Worm (Caenorhabditis elegans) whole organism, young adult: ENCODE data around the gene ZK402.5.

Experiments used
- B0019.2 ChIP-seq: fragments of 200-800 bp; sonication (Bioruptor generic); conservative IDR thresholded peaks from 2 replicates; pipeline ENCODE4 v1.3.6; 2022; ENCODE audit warnings: missing genetic modification reagents, missing genetic modification characterization, missing compliant biosample characterization
- B0261.1 ChIP-seq: sonication (generic microtip); optimal IDR thresholded peaks from 2 replicates; lab custom pipeline; 2016; ENCODE audit warnings: mild to moderate bottlenecking, missing genetic modification characterization, moderate library complexity, missing compliant biosample characterization
- C06A6.2 ChIP-seq: fragments of 200-800 bp; sonication (Bioruptor generic); conservative IDR thresholded peaks from 2 replicates; pipeline ENCODE4 v1.3.6; 2022; ENCODE audit warnings: missing genetic modification characterization, missing compliant biosample characterization
- F10E7.11 ChIP-seq: sonication (generic microtip); optimal IDR thresholded peaks from 2 replicates; lab custom pipeline; 2017; ENCODE audit warnings: mild to moderate bottlenecking, missing genetic modification characterization, moderate library complexity, missing compliant biosample characterization
- F39B2.1 ChIP-seq: fragments of 200-800 bp; sonication (Bioruptor generic); IDR thresholded peaks from 2 replicates; pipeline ENCODE4 v1.3.6; 2022; ENCODE audit warnings: missing genetic modification reagents, missing genetic modification characterization, missing compliant biosample characterization
- F49E8.2 ChIP-seq: sonication (generic microtip); optimal IDR thresholded peaks from 3 replicates; lab custom pipeline; 2017; ENCODE audit warnings: missing genetic modification characterization, mild to moderate bottlenecking, missing compliant biosample characterization, antibody characterized with exemption, moderate library complexity; ENCODE audit not compliant: insufficient read depth
- F57A8.1 ChIP-seq: fragments of 200-800 bp; sonication (Bioruptor generic); optimal IDR thresholded peaks from 2 replicates; lab custom pipeline; 2018; ENCODE audit warnings: mild to moderate bottlenecking, missing genetic modification characterization, moderate library complexity, missing compliant biosample characterization
- K11D2.4 ChIP-seq: fragments of 200-800 bp; sonication (Bioruptor generic); IDR thresholded peaks from 2 replicates; pipeline ENCODE4 v1.3.6; 2022; ENCODE audit warnings: missing genetic modification reagents, missing genetic modification characterization, missing compliant biosample characterization
- T26A5.8 ChIP-seq: sonication (generic microtip); optimal IDR thresholded peaks from 2 replicates; lab custom pipeline; 2016; ENCODE audit warnings: missing genetic modification characterization, missing compliant biosample characterization
- Y53G8AR.9 ChIP-seq: fragments of 200-800 bp; sonication (Bioruptor generic); conservative IDR thresholded peaks from 2 replicates; pipeline ENCODE4 v1.3.6; 2022; ENCODE audit warnings: missing genetic modification reagents, missing genetic modification characterization, missing compliant biosample characterization
- Y67H2A.10 ChIP-seq: fragments of 200-800 bp; sonication (Bioruptor generic); conservative IDR thresholded peaks from 2 replicates; pipeline ENCODE4 v1.3.6; 2022; ENCODE audit warnings: missing genetic modification reagents, missing genetic modification characterization, missing compliant biosample characterization
- ZK185.1 ChIP-seq: sonication (generic microtip); optimal IDR thresholded peaks from 2 replicates; lab custom pipeline; 2016; ENCODE audit warnings: mild to moderate bottlenecking, missing genetic modification characterization, missing compliant biosample characterization; ENCODE audit not compliant: poor library complexity, severe bottlenecking
- ama-1 ChIP-seq, 3 experiments: fragments of 150-350 bp in 1 of 3; sonication (generic microtip) in 2 of 3; optimal IDR thresholded peaks; 2 replicates each; lab custom pipeline; 2014 to 2018; ENCODE audit warnings: missing biosample characterization in 2 of 3, missing genetic modification characterization in 2 of 3, missing genetic modification reagents in 2 of 3
- athp-1 ChIP-seq: sonication (generic microtip); optimal IDR thresholded peaks from 2 replicates; lab custom pipeline; 2017; ENCODE audit warnings: mild to moderate bottlenecking, missing genetic modification characterization, missing compliant biosample characterization
- attf-3 ChIP-seq: fragments of 200-800 bp; sonication (Bioruptor generic); conservative IDR thresholded peaks from 2 replicates; pipeline ENCODE4 v1.3.6; 2022; ENCODE audit warnings: missing genetic modification reagents, missing genetic modification characterization, missing compliant biosample characterization
- ccch-3 ChIP-seq: fragments of 200-800 bp; sonication (Bioruptor generic); optimal IDR thresholded peaks from 2 replicates; lab custom pipeline; 2018; ENCODE audit warnings: mild to moderate bottlenecking, missing genetic modification characterization, missing compliant biosample characterization
- cebp-2 ChIP-seq: fragments of 200-800 bp; sonication (Bioruptor generic); IDR thresholded peaks from 2 replicates; pipeline ENCODE4 v1.3.6; 2022; ENCODE audit warnings: missing genetic modification characterization, missing compliant biosample characterization
- ceh-27 ChIP-seq: fragments of 200-800 bp; sonication (Bioruptor generic); optimal IDR thresholded peaks from 2 replicates; lab custom pipeline; 2018; ENCODE audit warnings: mild to moderate bottlenecking, missing genetic modification characterization, moderate library complexity, missing compliant biosample characterization
- ceh-40 ChIP-seq: fragments of 200-800 bp; sonication (Bioruptor generic); IDR thresholded peaks from 2 replicates; pipeline ENCODE4 v1.3.6; 2022; ENCODE audit warnings: missing genetic modification characterization, missing compliant biosample characterization
- ceh-79 ChIP-seq: sonication (generic microtip); optimal IDR thresholded peaks from 2 replicates; lab custom pipeline; 2017; ENCODE audit warnings: mild to moderate bottlenecking, missing genetic modification characterization, missing compliant biosample characterization
- chd-7 ChIP-seq: sonication (generic microtip); optimal IDR thresholded peaks from 2 replicates; lab custom pipeline; 2016; ENCODE audit warnings: mild to moderate bottlenecking, missing genetic modification characterization, moderate library complexity, missing compliant biosample characterization
- dox-1 ChIP-seq: fragments of 200-800 bp; sonication (Bioruptor generic); IDR thresholded peaks from 2 replicates; pipeline ENCODE4 v1.3.6; 2022; ENCODE audit warnings: missing genetic modification reagents, missing genetic modification characterization, missing compliant biosample characterization
- egrh-3 ChIP-seq: fragments of 200-800 bp; sonication (Bioruptor generic); IDR thresholded peaks from 2 replicates; pipeline ENCODE4 v1.3.6; 2022; ENCODE audit warnings: missing genetic modification reagents, missing genetic modification characterization, missing compliant biosample characterization
- ekl-4 ChIP-seq: fragments of 200-800 bp; sonication (Bioruptor generic); IDR thresholded peaks from 2 replicates; pipeline ENCODE4 v1.3.6; 2022; ENCODE audit warnings: missing genetic modification reagents, missing genetic modification characterization, missing compliant biosample characterization
- hlh-12 ChIP-seq: sonication (generic microtip); optimal IDR thresholded peaks from 2 replicates; lab custom pipeline; 2016; ENCODE audit warnings: missing genetic modification characterization, missing compliant biosample characterization
- hmg-1.2 ChIP-seq: fragments of 200-800 bp; sonication (Bioruptor generic); IDR thresholded peaks from 2 replicates; pipeline ENCODE4 v1.3.6; 2022; ENCODE audit warnings: missing genetic modification reagents, missing genetic modification characterization, missing compliant biosample characterization
- hrde-1 ChIP-seq: sonication (generic microtip); optimal IDR thresholded peaks from 2 replicates; lab custom pipeline; 2016; ENCODE audit warnings: missing genetic modification characterization, mild to moderate bottlenecking, missing compliant biosample characterization, moderate library complexity, missing genotype, missing genetic modification reagents, borderline replicate concordance
- hsf-1 ChIP-seq: fragments of 200-800 bp; sonication (Bioruptor generic); IDR thresholded peaks from 2 replicates; pipeline ENCODE4 v1.3.6; 2022; ENCODE audit warnings: missing genetic modification reagents, missing genetic modification characterization, missing compliant biosample characterization
- lsy-27 ChIP-seq: sonication (generic microtip); optimal IDR thresholded peaks from 2 replicates; lab custom pipeline; 2017; ENCODE audit warnings: missing genetic modification characterization, mild to moderate bottlenecking, missing compliant biosample characterization, antibody characterized with exemption, missing genotype, borderline replicate concordance; ENCODE audit not compliant: insufficient read depth
- madf-8 ChIP-seq: fragments of 200-800 bp; sonication (Bioruptor generic); conservative IDR thresholded peaks from 2 replicates; pipeline ENCODE4 v1.3.6; 2022; ENCODE audit warnings: missing genetic modification reagents, missing genetic modification characterization, missing compliant biosample characterization
- nfyb-1 ChIP-seq: fragments of 200-800 bp; sonication (Bioruptor generic); IDR thresholded peaks from 2 replicates; pipeline ENCODE4 v1.3.6; 2022; ENCODE audit warnings: missing genetic modification reagents, missing genetic modification characterization, missing compliant biosample characterization
- nhr-27 ChIP-seq: fragments of 200-800 bp; sonication (Bioruptor generic); optimal IDR thresholded peaks from 2 replicates; lab custom pipeline; 2018; ENCODE audit warnings: mild to moderate bottlenecking, missing genetic modification characterization, moderate library complexity, missing compliant biosample characterization
- pbrm-1 ChIP-seq: fragments of 200-800 bp; sonication (Bioruptor generic); IDR thresholded peaks from 2 replicates; pipeline ENCODE4 v1.3.6; 2022; ENCODE audit warnings: missing genetic modification reagents, missing genetic modification characterization, missing compliant biosample characterization
- pha-4 ChIP-seq: fragments of 150-350 bp; sonication (generic microtip); optimal IDR thresholded peaks from 2 replicates; lab custom pipeline; 2014; ENCODE audit warnings: missing biosample characterization, missing genetic modification reagents, missing genetic modification characterization
- rcor-1 ChIP-seq: fragments of 200-800 bp; sonication (Bioruptor generic); IDR thresholded peaks from 2 replicates; pipeline ENCODE4 v1.3.6; 2022; ENCODE audit warnings: missing genetic modification reagents, missing genetic modification characterization, missing compliant biosample characterization
- sdz-38 ChIP-seq: sonication (generic microtip); optimal IDR thresholded peaks from 2 replicates; lab custom pipeline; 2016; ENCODE audit warnings: missing genotype, missing genetic modification characterization, missing compliant biosample characterization
- snpc-3.4 ChIP-seq: sonication (generic microtip); optimal IDR thresholded peaks from 2 replicates; lab custom pipeline; 2017; ENCODE audit warnings: missing genetic modification characterization, mild to moderate bottlenecking, missing compliant biosample characterization, antibody characterized with exemption, moderate library complexity, missing genotype, missing genetic modification reagents
- snpc-4 ChIP-seq, 5 experiments: fragments of 150-350 bp in 1 of 5; sonication (generic microtip) in 4 of 5; optimal IDR thresholded peaks; 2 replicates each; lab custom pipeline; 2014 to 2018; ENCODE audit warnings: missing genetic modification characterization in 5 of 5, missing biosample characterization in 3 of 5, antibody characterized with exemption in 2 of 5, mild to moderate bottlenecking in 2 of 5, missing compliant biosample characterization in 2 of 5, missing genotype in 2 of 5, moderate library complexity in 2 of 5, missing genetic modification reagents in 1 of 5
- tbx-9 ChIP-seq: sonication (generic microtip); optimal IDR thresholded peaks from 2 replicates; lab custom pipeline; 2016; ENCODE audit warnings: borderline replicate concordance, missing genetic modification characterization, inconsistent platforms, missing compliant biosample characterization
- ztf-18 ChIP-seq: sonication (generic microtip); optimal IDR thresholded peaks from 2 replicates; lab custom pipeline; 2016; ENCODE audit warnings: missing genotype, mild to moderate bottlenecking, missing genetic modification characterization, missing compliant biosample characterization
- ztf-26 ChIP-seq: sonication (generic microtip); optimal IDR thresholded peaks from 2 replicates; lab custom pipeline; 2017; ENCODE audit warnings: missing genetic modification characterization, missing compliant biosample characterization
- ztf-28 ChIP-seq: fragments of 200-800 bp; sonication (Bioruptor generic); IDR thresholded peaks from 2 replicates; pipeline ENCODE4 v1.3.6; 2022; ENCODE audit warnings: missing genetic modification reagents, missing genetic modification characterization, missing compliant biosample characterization
- ztf-3 ChIP-seq: fragments of 200-800 bp; sonication (Bioruptor generic); optimal IDR thresholded peaks from 2 replicates; lab custom pipeline; 2018; ENCODE audit warnings: mild to moderate bottlenecking, missing genetic modification characterization, missing compliant biosample characterization

Gene ZK402.5

ce11 chrX:1394437-1394836, 6.7 kb downstream of the ZK402.5 start:
- TF ChIP-seq cebp-2 (GFP tag; lab: Robert Waterston, UW) = no peak
- TF ChIP-seq rcor-1 (GFP tag; lab: Robert Waterston, UW) = no peak
- TF ChIP-seq F10E7.11 (tag; lab: Kevin White, UChicago) = no peak
- no peak for TF ChIP-seq Y53G8AR.9 (GFP tag; lab: Robert Waterston, UW)

- TF ChIP-seq ztf-28 (GFP tag; lab: Robert Waterston, UW) = no peak
- no peak for TF ChIP-seq F39B2.1 (GFP tag; lab: Robert Waterston, UW)
- TF ChIP-seq ztf-26 (tag; lab: Kevin White, UChicago) = no peak
- TF ChIP-seq snpc-3.4 (tag; lab: Kevin White, UChicago) = no peak
- TF ChIP-seq nfyb-1 (GFP tag; lab: Robert Waterston, UW) = no peak
- TF ChIP-seq madf-8 (GFP tag; lab: Robert Waterston, UW) = no peak
- TF ChIP-seq pha-4 = no peak
- no peak for TF ChIP-seq hlh-12 (tag; lab: Kevin White, UChicago)
- TF ChIP-seq sdz-38 = no peak
- TF ChIP-seq T26A5.8 = no peak
- no peak for TF ChIP-seq snpc-4 (GFP tag; optimal IDR thresholded peaks at IDR 0.05; lab: Kevin White, UChicago)
- no peak for TF ChIP-seq snpc-4 (tag; optimal IDR thresholded peaks at IDR 0.05; lab: Kevin White, UChicago)
- TF ChIP-seq ztf-3 (GFP tag; lab: Kevin White, UChicago) = no peak
- no peak for TF ChIP-seq ztf-18 (tag; lab: Kevin White, UChicago)
- no peak for TF ChIP-seq dox-1 (GFP tag; lab: Robert Waterston, UW)
- TF ChIP-seq ceh-27 (GFP tag; lab: Kevin White, UChicago) = no peak
- no peak for TF ChIP-seq K11D2.4
These were observed 7.3 kb downstream of the ZK402.5 start, which contains the start of gene F56C3.9 for ce11 chrX:1393891-1394290. F56C3.9 (minus strand) TSS chrX:1393991.

DNA sequence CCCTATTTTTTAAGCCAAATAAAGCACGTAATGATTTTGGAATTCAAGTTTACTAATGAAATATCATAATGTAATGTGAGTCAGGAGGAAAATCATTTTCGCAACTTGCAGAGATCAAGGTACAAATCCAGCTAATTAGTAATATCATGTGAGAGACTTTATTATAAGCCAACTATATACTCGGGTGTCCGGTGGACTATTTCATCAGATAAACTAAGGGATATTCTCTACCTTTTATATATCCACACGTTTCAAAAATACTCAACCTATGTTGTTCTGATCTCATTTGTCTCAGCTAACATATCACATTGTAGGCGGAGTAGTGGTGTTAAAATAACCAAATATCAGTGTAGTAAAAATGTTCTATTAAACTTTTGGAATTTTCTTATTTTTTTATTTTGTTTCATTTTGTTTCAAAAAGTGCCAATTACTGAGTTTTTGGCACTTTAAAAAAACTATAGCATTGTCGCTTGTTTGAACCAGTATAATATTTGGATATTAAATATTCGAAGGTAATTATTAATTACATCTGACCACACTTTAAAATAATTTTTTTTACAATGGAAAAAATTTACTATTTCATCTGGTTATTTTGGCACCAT, 11.7 kb downstream of the ZK402.5 start:
- TF ChIP-seq ceh-40 = no peak
- no peak for TF ChIP-seq sdz-38
- TF ChIP-seq nhr-27 = no peak
- TF ChIP-seq ceh-79 (tag; lab: Kevin White, UChicago) = peak; percentile 48
- peak; percentile 47 for TF ChIP-seq B0261.1 (tag; lab: Kevin White, UChicago)
- no peak for TF ChIP-seq attf-3 (GFP tag; lab: Robert Waterston, UW)
- no peak for TF ChIP-seq athp-1 (tag; lab: Kevin White, UChicago)
- TF ChIP-seq pbrm-1 (GFP tag; lab: Robert Waterston, UW) = peak; percentile 84
- no peak for TF ChIP-seq tbx-9 (tag; lab: Kevin White, UChicago)
- TF ChIP-seq ZK185.1 (tag; lab: Kevin White, UChicago) = peak; percentile 98
- TF ChIP-seq hmg-1.2 = peak; percentile 77
- no peak for TF ChIP-seq F49E8.2
- no peak for TF ChIP-seq hlh-12 (tag; lab: Kevin White, UChicago)
- TF ChIP-seq hsf-1 (GFP tag; lab: Robert Waterston, UW) = no peak
- no peak for TF ChIP-seq hrde-1 (tag; lab: Kevin White, UChicago)
- TF ChIP-seq lsy-27 (tag; lab: Kevin White, UChicago) = no peak
- TF ChIP-seq ekl-4 = peak; percentile 60
- no peak for TF ChIP-seq Y67H2A.10 (GFP tag; lab: Robert Waterston, UW)
- TF ChIP-seq chd-7 (tag; lab: Kevin White, UChicago) = peak; percentile 62
- TF ChIP-seq ccch-3 (GFP tag; lab: Kevin White, UChicago) = peak; percentile 27
- TF ChIP-seq ama-1 (optimal IDR thresholded peaks at IDR 0.05; lab: Kevin White, UChicago) = no peak
- TF ChIP-seq ama-1 (GFP tag; optimal IDR thresholded peaks at IDR 0.05; lab: Kevin White, UChicago) = no peak
- TF ChIP-seq ztf-18 (tag; lab: Kevin White, UChicago) = peak; percentile 7
- TF ChIP-seq egrh-3 (GFP tag; lab: Robert Waterston, UW) = no peak
- TF ChIP-seq C06A6.2 (GFP tag; lab: Robert Waterston, UW) = peak; percentile 87
- TF ChIP-seq ztf-3 (GFP tag; lab: Kevin White, UChicago) = peak; percentile 85
- no peak for TF ChIP-seq F57A8.1 (GFP tag; lab: Kevin White, UChicago)
- TF ChIP-seq B0019.2 (GFP tag; lab: Robert Waterston, UW) = no peak
- TF ChIP-seq madf-8 (GFP tag; lab: Robert Waterston, UW) = no peak
- TF ChIP-seq F10E7.11 (tag; lab: Kevin White, UChicago) = peak; percentile 71
